Fruit fly (Drosophila melanogaster) S2 (cell line): ENCODE results near the gene Sf3a1.
"Not testable (repeated sequence)": the region's sequence is repeated elsewhere in the genome, so short reads cannot be mapped to it uniquely, and the experiment has no call there.

Source experiments
- CG8478 ChIP-seq: fragments of >200 bp; optimal IDR thresholded peaks from 2 replicates; lab custom pipeline; 2018
- CTCF ChIP-seq, 2 experiments: fragments of >200 bp; optimal IDR thresholded peaks; 2 replicates each; lab custom pipeline; 2018

dm6 chr3R:16992716-16993115, 9.4 kb downstream of the Sf3a1 start, which contains the start of gene CG31274:
- TF ChIP-seq CG8478 (lab: Kevin White, UChicago); CTCF (optimal IDR thresholded peaks at IDR 0.05; lab: Kevin White, UChicago): not testable (repeated sequence)
